Worm (Caenorhabditis elegans) whole organism, mixed stage, embryonic: ENCODE results near the gene vav-1.

ENCODE experiments used
- M03D4.4 ChIP-seq: sonication (generic microtip); optimal IDR thresholded peaks from 2 replicates; lab custom pipeline; 2017; ENCODE audit warnings: mild to moderate bottlenecking, missing genetic modification characterization, missing compliant biosample characterization
- ceh-43 ChIP-seq: fragments of 200-800 bp; sonication (Bioruptor generic); optimal IDR thresholded peaks from 2 replicates; lab custom pipeline; 2018; ENCODE audit warnings: mild to moderate bottlenecking, missing genetic modification characterization, moderate library complexity, missing compliant biosample characterization
- ces-1 ChIP-seq: fragments of 150-350 bp; optimal IDR thresholded peaks from 2 replicates; lab custom pipeline; 2014; ENCODE audit warnings: missing biosample characterization, missing genetic modification reagents, missing genetic modification characterization
- elt-3 ChIP-seq: fragments of 150-350 bp; optimal IDR thresholded peaks from 2 replicates; lab custom pipeline; 2014; ENCODE audit warnings: missing biosample characterization, missing genetic modification characterization
- ham-2 ChIP-seq: fragments of 200-800 bp; sonication (Bioruptor generic); optimal IDR thresholded peaks from 2 replicates; lab custom pipeline; 2018; ENCODE audit warnings: mild to moderate bottlenecking, missing genetic modification characterization, missing compliant biosample characterization
- hlh-1 ChIP-seq: fragments of 150-350 bp; optimal IDR thresholded peaks from 2 replicates; lab custom pipeline; 2014; ENCODE audit warnings: missing biosample characterization, missing genetic modification reagents, missing genetic modification characterization
- lin-13 ChIP-seq: fragments of 150-350 bp; optimal IDR thresholded peaks from 2 replicates; lab custom pipeline; 2014; ENCODE audit warnings: missing biosample characterization, missing genetic modification characterization
- lsy-2 ChIP-seq: fragments of 150-350 bp; optimal IDR thresholded peaks from 2 replicates; lab custom pipeline; 2014; ENCODE audit warnings: missing biosample characterization, missing genetic modification characterization
- nhr-76 ChIP-seq: sonication (generic microtip); optimal IDR thresholded peaks from 2 replicates; lab custom pipeline; 2017; ENCODE audit warnings: missing biosample characterization, missing genetic modification characterization
- pha-4 ChIP-seq: fragments of 150-350 bp; optimal IDR thresholded peaks from 2 replicates; lab custom pipeline; 2018; ENCODE audit warnings: missing biosample characterization, missing genetic modification reagents, missing genetic modification characterization
- tbx-8 ChIP-seq: fragments of 200-800 bp; sonication (Bioruptor generic); optimal IDR thresholded peaks from 2 replicates; lab custom pipeline; 2018; ENCODE audit warnings: mild to moderate bottlenecking, missing genetic modification characterization, moderate library complexity, missing compliant biosample characterization
- ztf-11 ChIP-seq: fragments of 150-350 bp; optimal IDR thresholded peaks from 2 replicates; lab custom pipeline; 2014; ENCODE audit warnings: missing biosample characterization, missing genetic modification characterization

DNA sequence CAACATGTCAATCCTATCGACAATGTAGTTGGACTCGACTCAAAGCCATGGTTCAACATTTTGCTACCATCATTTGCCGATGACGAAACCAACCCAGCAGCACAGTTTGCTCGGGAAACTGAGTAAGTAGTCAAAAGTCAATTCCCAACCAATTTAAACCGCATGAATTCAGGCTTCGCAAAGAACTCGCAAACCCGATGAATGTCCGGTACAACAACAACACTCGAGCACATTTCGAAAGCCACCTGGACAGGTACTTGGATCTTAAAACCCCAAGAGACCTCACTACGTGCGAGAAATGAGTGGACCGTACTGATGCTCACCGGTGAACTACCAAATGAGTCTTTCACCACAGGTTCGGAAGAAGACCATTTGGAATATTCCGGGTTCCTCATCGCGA is 37.9 kb downstream of the vav-1 start:
- no peak for TF ChIP-seq tbx-8 (GFP tag; lab: Kevin White, UChicago)
- no peak for TF ChIP-seq nhr-76 (tag; lab: Kevin White, UChicago)
- TF ChIP-seq pha-4 (tag; lab: Kevin White, UChicago): no peak
- no peak for TF ChIP-seq ztf-11 (tag; lab: Kevin White, UChicago)
- no peak for TF ChIP-seq elt-3
- TF ChIP-seq lin-13: no peak
- no peak for TF ChIP-seq ces-1 (GFP tag; lab: Kevin White, UChicago)
- no peak for TF ChIP-seq ceh-43 (GFP tag; lab: Kevin White, UChicago)
- TF ChIP-seq ham-2 (GFP tag; lab: Kevin White, UChicago): no peak
- TF ChIP-seq lsy-2 (tag; lab: Kevin White, UChicago): no peak
- no peak for TF ChIP-seq M03D4.4 (tag; lab: Kevin White, UChicago)
- TF ChIP-seq hlh-1: no peak
